Worm (Caenorhabditis elegans) whole organism, early embryonic: Measurements from ENCODE around the gene Y69A2AR.28.
A peak's percentile ranks its signal among the peaks of the same experiment; 100 is the strongest.

Experiments
- B0310.2 ChIP-seq: sonication (generic microtip); optimal IDR thresholded peaks from 2 replicates; lab custom pipeline; 2016; ENCODE audit warnings: mild to moderate bottlenecking, missing genetic modification characterization, missing compliant biosample characterization
- F13C5.2 ChIP-seq: sonication (generic microtip); optimal IDR thresholded peaks from 2 replicates; lab custom pipeline; 2017; ENCODE audit warnings: mild to moderate bottlenecking, missing genetic modification characterization, inconsistent platforms, missing compliant biosample characterization
- aly-1 ChIP-seq: sonication (generic microtip); optimal IDR thresholded peaks from 2 replicates; lab custom pipeline; 2016; ENCODE audit warnings: missing genetic modification characterization, missing compliant biosample characterization
- ama-1 ChIP-seq: fragments of 150-350 bp; optimal IDR thresholded peaks from 2 replicates; lab custom pipeline; 2014
- ceh-13 ChIP-seq: fragments of 200-800 bp; sonication (Bioruptor generic); optimal IDR thresholded peaks from 2 replicates; lab custom pipeline; 2018; ENCODE audit warnings: mild to moderate bottlenecking, missing genetic modification characterization, missing compliant biosample characterization
- ceh-36 ChIP-seq: sonication (generic microtip); optimal IDR thresholded peaks from 2 replicates; lab custom pipeline; 2016; ENCODE audit warnings: missing genetic modification characterization, inconsistent platforms, missing compliant biosample characterization
- ets-7 ChIP-seq: sonication (generic microtip); optimal IDR thresholded peaks from 2 replicates; lab custom pipeline; 2016; ENCODE audit warnings: missing genotype, missing genetic modification characterization, missing compliant biosample characterization
- flt-1 ChIP-seq: fragments of 200-800 bp; sonication (Bioruptor generic); IDR thresholded peaks from 2 replicates; pipeline ENCODE4 v1.3.6; 2022; ENCODE audit warnings: missing genetic modification characterization, missing compliant biosample characterization
- hmbx-1 ChIP-seq: sonication (generic microtip); optimal IDR thresholded peaks from 2 replicates; lab custom pipeline; 2016; ENCODE audit warnings: mild to moderate bottlenecking, missing genetic modification characterization, missing compliant biosample characterization
- hmg-4 ChIP-seq: fragments of 200-800 bp; sonication (Bioruptor generic); optimal IDR thresholded peaks from 2 replicates; lab custom pipeline; 2018; ENCODE audit warnings: mild to moderate bottlenecking, missing genetic modification characterization, missing compliant biosample characterization
- hnd-1 ChIP-seq: sonication (generic microtip); optimal IDR thresholded peaks from 2 replicates; lab custom pipeline; 2016; ENCODE audit warnings: missing genetic modification characterization, missing compliant biosample characterization
- pes-1 ChIP-seq: fragments of 200-800 bp; sonication (Bioruptor generic); IDR thresholded peaks from 2 replicates; pipeline ENCODE4 v1.3.6; 2022; ENCODE audit warnings: missing genetic modification reagents, missing genetic modification characterization, missing compliant biosample characterization
- scrt-1 ChIP-seq: fragments of 200-800 bp; sonication (Bioruptor generic); IDR thresholded peaks from 2 replicates; pipeline ENCODE4 v1.3.6; 2022; ENCODE audit warnings: missing genetic modification characterization, missing compliant biosample characterization
- sea-1 ChIP-seq: fragments of 200-800 bp; sonication (Bioruptor generic); conservative IDR thresholded peaks from 2 replicates; pipeline ENCODE4 v1.3.6; 2022; ENCODE audit warnings: missing genetic modification characterization, missing compliant biosample characterization
- tbx-11 ChIP-seq: fragments of 200-800 bp; sonication (Bioruptor generic); IDR thresholded peaks from 2 replicates; pipeline ENCODE4 v1.3.6; 2022; ENCODE audit warnings: missing genetic modification characterization, missing compliant biosample characterization
- tbx-37 ChIP-seq: fragments of 200-800 bp; sonication (Bioruptor generic); conservative IDR thresholded peaks from 2 replicates; pipeline ENCODE4 v1.3.6; 2022; ENCODE audit warnings: missing genetic modification reagents, missing genetic modification characterization, missing compliant biosample characterization
- tra-4 ChIP-seq: sonication (generic microtip); optimal IDR thresholded peaks from 2 replicates; lab custom pipeline; 2017; ENCODE audit warnings: missing genetic modification characterization, missing compliant biosample characterization

Y69A2AR.28 gene

ce11 chrIV:2613011-2613503 is at the start of gene Y69A2AR.28:
Gene Y69A2AR.28, minus strand, starts transcription at chrIV:2613061.
- TF ChIP-seq B0310.2 (no peak), aly-1 (tag; lab: Kevin White, UChicago) (no peak), flt-1 (no peak), scrt-1 (GFP tag; lab: Robert Waterston, UW) (no peak), hmbx-1 (tag; lab: Kevin White, UChicago) (no peak), ama-1 (lab: Kevin White, UChicago) (no peak), ceh-36 (no peak), tbx-37 (GFP tag; lab: Robert Waterston, UW) (no peak), tra-4 (no peak), F13C5.2 (no peak), hnd-1 (tag; lab: Kevin White, UChicago) (no peak), ceh-13 (GFP tag; lab: Kevin White, UChicago) (no peak), tbx-11 (GFP tag; lab: Robert Waterston, UW) (no peak), sea-1 (no peak), hmg-4 (no peak), pes-1 (GFP tag; lab: Robert Waterston, UW) (no peak)

ce11 chrIV:2658733-2659132 is 45.9 kb upstream of the Y69A2AR.28 start:
- TF ChIP-seq ceh-13 (GFP tag; lab: Kevin White, UChicago) (no peak), pes-1 (GFP tag; lab: Robert Waterston, UW) (0 out of 2 replicates have a peak, but pooled peaks have one; percentile 54)

ce11 chrIV:2657307-2657706 is 44.4 kb upstream of the Y69A2AR.28 start:
- TF ChIP-seq sea-1 (peak; percentile 54; the same call in 1 of the 2 replicates), aly-1 (tag; lab: Kevin White, UChicago) (peak; percentile 37), ets-7 (tag; lab: Kevin White, UChicago) (no peak), tra-4 (no peak), hmbx-1 (tag; lab: Kevin White, UChicago) (no peak), ceh-13 (GFP tag; lab: Kevin White, UChicago) (no peak), flt-1 (peak; percentile 77), F13C5.2 (no peak), tbx-37 (GFP tag; lab: Robert Waterston, UW) (0 out of 2 replicates have a peak, but pooled peaks have one; percentile 20), ama-1 (lab: Kevin White, UChicago) (no peak), hnd-1 (tag; lab: Kevin White, UChicago) (no peak), hmg-4 (no peak), pes-1 (GFP tag; lab: Robert Waterston, UW) (peak; percentile 82), scrt-1 (GFP tag; lab: Robert Waterston, UW) (peak; percentile 32; the same call in 1 of the 2 replicates), ceh-36 (no peak), B0310.2 (peak; percentile 35), tbx-11 (GFP tag; lab: Robert Waterston, UW) (peak; percentile 55; the same call in 1 of the 2 replicates)

DNA sequence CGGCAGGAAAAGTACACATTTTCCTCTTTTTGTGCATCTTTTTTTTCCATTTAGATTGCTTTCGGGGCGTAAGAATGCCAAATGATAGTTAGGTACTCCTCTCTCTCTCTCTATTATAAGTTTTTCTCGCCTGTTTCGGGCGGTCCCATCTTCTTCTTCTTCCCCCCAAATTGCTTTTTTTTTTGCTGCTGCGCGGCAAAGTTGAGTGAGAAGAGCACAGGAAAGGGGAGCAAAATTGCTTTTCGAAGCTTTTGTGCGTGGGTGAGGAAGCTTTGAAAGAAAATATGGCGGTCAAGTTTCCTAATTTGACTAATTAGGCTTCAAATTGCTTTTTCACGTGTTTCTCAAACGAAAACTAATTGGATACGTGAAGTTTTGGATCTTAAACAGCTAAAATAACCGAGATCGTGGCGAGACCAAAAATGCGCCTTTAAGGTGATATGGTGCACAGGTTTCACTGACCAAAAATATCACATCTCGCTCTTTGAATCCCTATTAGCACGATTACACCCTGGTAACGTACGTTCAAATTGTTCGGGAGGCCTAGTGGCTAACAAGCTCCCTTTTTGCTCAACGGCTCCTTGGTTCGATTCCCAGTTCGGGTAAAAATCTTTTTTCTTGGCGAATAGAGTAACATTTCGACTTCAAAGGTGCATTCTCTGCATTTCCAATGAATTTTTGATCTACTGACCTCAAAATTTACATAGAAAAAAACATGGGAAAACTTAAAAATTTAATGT is 43.7 kb upstream of the Y69A2AR.28 start:
- TF ChIP-seq ceh-13 (GFP tag; lab: Kevin White, UChicago) = no peak
- TF ChIP-seq pes-1 (GFP tag; lab: Robert Waterston, UW) = peak; percentile 16; the same call in 1 of the 2 replicates

DNA sequence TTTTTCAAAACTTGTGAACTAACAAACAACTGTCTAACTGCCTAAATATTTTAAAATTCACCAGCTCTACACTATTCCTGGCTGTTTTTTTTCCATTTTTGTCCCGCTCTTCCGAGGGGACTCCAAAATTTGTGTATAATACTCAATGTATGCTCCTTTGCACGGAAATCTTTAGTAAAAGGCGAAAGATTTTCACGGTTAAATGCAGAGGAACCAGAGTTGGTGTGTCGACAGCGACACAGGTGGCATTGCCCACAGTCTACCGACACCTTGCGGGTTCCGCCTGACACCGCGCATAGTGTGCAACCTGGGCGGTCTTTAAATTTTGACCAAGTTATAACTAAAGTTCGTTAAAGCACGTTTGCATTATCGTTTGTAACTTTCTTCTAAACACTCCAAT is 42.1 kb upstream of the Y69A2AR.28 start:
- TF ChIP-seq B0310.2 (no peak), flt-1 (no peak), ceh-36 (no peak), hmg-4 (no peak), tra-4 (no peak), tbx-11 (GFP tag; lab: Robert Waterston, UW) (no peak), ets-7 (tag; lab: Kevin White, UChicago) (no peak)

DNA sequence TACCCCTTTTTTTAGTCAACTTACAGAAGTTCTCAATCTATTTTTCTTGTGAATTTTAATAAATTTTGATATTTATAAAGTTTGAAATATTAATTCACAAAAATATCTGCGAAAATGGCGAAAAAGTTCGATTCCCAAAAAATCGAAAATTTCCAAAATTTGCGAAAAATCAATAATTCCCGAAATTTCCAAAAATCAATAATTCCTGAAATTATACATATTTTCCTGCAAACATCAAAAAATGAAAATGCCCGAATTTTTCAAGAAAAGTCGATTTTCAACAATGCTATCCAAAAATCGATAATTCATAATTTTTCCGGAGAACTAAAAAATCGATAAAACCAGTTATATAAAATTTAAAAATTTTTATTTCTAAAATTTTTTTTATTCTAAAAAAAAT is 37.2 kb upstream of the Y69A2AR.28 start:
- no peak for TF ChIP-seq hmg-4
- TF ChIP-seq F13C5.2 = no peak
- no peak for TF ChIP-seq ets-7 (tag; lab: Kevin White, UChicago)
- no peak for TF ChIP-seq ama-1 (lab: Kevin White, UChicago)
- TF ChIP-seq tbx-11 (GFP tag; lab: Robert Waterston, UW) = no peak
- no peak for TF ChIP-seq tbx-37 (GFP tag; lab: Robert Waterston, UW)

ce11 chrIV:2642673-2643072 is 29.8 kb upstream of the Y69A2AR.28 start, which contains the start of gene ric-8:
Gene ric-8, plus strand, starts transcription at chrIV:2642973.
- no peak for TF ChIP-seq tbx-11 (GFP tag; lab: Robert Waterston, UW)
- no peak for TF ChIP-seq flt-1
- TF ChIP-seq pes-1 (GFP tag; lab: Robert Waterston, UW) = no peak
- TF ChIP-seq ets-7 (tag; lab: Kevin White, UChicago) = no peak
- no peak for TF ChIP-seq ama-1 (lab: Kevin White, UChicago)
- no peak for TF ChIP-seq F13C5.2
- TF ChIP-seq hmg-4 = no peak
- no peak for TF ChIP-seq ceh-36
- no peak for TF ChIP-seq ceh-13 (GFP tag; lab: Kevin White, UChicago)

- TF ChIP-seq B0310.2 (no peak), ceh-36 (no peak), ama-1 (lab: Kevin White, UChicago) (no peak), hmg-4 (no peak), tbx-11 (GFP tag; lab: Robert Waterston, UW) (no peak), pes-1 (GFP tag; lab: Robert Waterston, UW) (no peak), ceh-13 (GFP tag; lab: Kevin White, UChicago) (no peak), aly-1 (tag; lab: Kevin White, UChicago) (no peak), flt-1 (no peak), sea-1 (no peak), F13C5.2 (no peak), ets-7 (tag; lab: Kevin White, UChicago) (no peak)
Observed at ce11 chrIV:2642054-2642453, 29.2 kb upstream of the Y69A2AR.28 start.
